Worm (Caenorhabditis elegans) whole organism, L4 larva: Measurements from ENCODE around the gene Y39B6A.33.
A peak's percentile ranks its signal among the peaks of the same experiment; 100 is the strongest.

Experiments used
- D1046.2 ChIP-seq: fragments of 200-800 bp; sonication (Bioruptor generic); IDR thresholded peaks from 2 replicates; pipeline ENCODE4 v1.3.6; 2022; ENCODE audit warnings: missing genetic modification characterization, missing compliant biosample characterization
- F26F4.8 ChIP-seq: fragments of 200-800 bp; sonication (Bioruptor generic); conservative IDR thresholded peaks from 2 replicates; pipeline ENCODE4 v1.3.6; 2022; ENCODE audit warnings: missing genetic modification characterization, missing compliant biosample characterization
- F37D6.2 ChIP-seq: sonication (generic microtip); optimal IDR thresholded peaks from 2 replicates; lab custom pipeline; 2016; ENCODE audit warnings: mild to moderate bottlenecking, missing genetic modification characterization, missing compliant biosample characterization
- R02D3.7 ChIP-seq: fragments of 150-350 bp; sonication (generic microtip); optimal IDR thresholded peaks from 3 replicates; lab custom pipeline; 2014; ENCODE audit warnings: missing biosample characterization, missing genetic modification characterization
- Y48G9A.11 ChIP-seq: fragments of 200-800 bp; sonication (Bioruptor generic); IDR thresholded peaks from 2 replicates; pipeline ENCODE4 v1.3.6; 2022; ENCODE audit warnings: missing genetic modification reagents, missing genetic modification characterization, missing compliant biosample characterization
- Y75B8A.6 ChIP-seq: fragments of 200-800 bp; sonication (Bioruptor generic); IDR thresholded peaks from 2 replicates; pipeline ENCODE4 v1.3.6; 2022; ENCODE audit warnings: missing genetic modification reagents, missing genetic modification characterization, missing compliant biosample characterization
- ZK546.5 ChIP-seq, 2 experiments: sonication (generic microtip); optimal IDR thresholded peaks; 2 replicates each; lab custom pipeline; 2017; ENCODE audit warnings: missing biosample characterization in 2 of 2, missing genetic modification characterization in 2 of 2
- aha-1 ChIP-seq: fragments of 150-350 bp; peaks from one replicate; lab custom pipeline; 2014; ENCODE audit warnings: missing biosample characterization, missing genetic modification characterization
- aly-2 ChIP-seq: sonication (generic microtip); optimal IDR thresholded peaks from 2 replicates; lab custom pipeline; 2018; ENCODE audit warnings: missing biosample characterization, missing genetic modification characterization
- ama-1 ChIP-seq: fragments of 150-350 bp; optimal IDR thresholded peaks from 2 replicates; lab custom pipeline; 2014; ENCODE audit warnings: inconsistent platforms, mixed read lengths
- ceh-28 ChIP-seq: fragments of 150-350 bp; optimal IDR thresholded peaks from 2 replicates; lab custom pipeline; 2014; ENCODE audit warnings: missing biosample characterization, missing genetic modification reagents, missing genetic modification characterization
- ceh-44 ChIP-seq: fragments of 200-800 bp; sonication (Bioruptor generic); IDR thresholded peaks from 2 replicates; pipeline ENCODE4 v1.3.6; 2022; ENCODE audit warnings: missing genetic modification reagents, missing genetic modification characterization, missing compliant biosample characterization
- ceh-82 ChIP-seq: sonication (generic microtip); optimal IDR thresholded peaks from 2 replicates; lab custom pipeline; 2017; ENCODE audit warnings: missing biosample characterization, missing genetic modification characterization
- ces-1 ChIP-seq: fragments of 150-350 bp; sonication (generic microtip); optimal IDR thresholded peaks from 4 replicates; lab custom pipeline; 2014; ENCODE audit warnings: missing biosample characterization, missing genetic modification reagents, missing genetic modification characterization
- daf-16 ChIP-seq, 3 experiments: sonication (generic microtip); optimal IDR thresholded peaks; 2 replicates each; lab custom pipeline; 2016 to 2017; ENCODE audit warnings: missing genetic modification characterization in 3 of 3, missing genetic modification reagents in 3 of 3, mild to moderate bottlenecking in 2 of 3, missing compliant biosample characterization in 2 of 3, missing biosample characterization in 1 of 3, moderate library complexity in 1 of 3
- dmd-6 ChIP-seq: fragments of 200-800 bp; sonication (Bioruptor generic); IDR thresholded peaks from 2 replicates; pipeline ENCODE4 v1.3.6; 2022; ENCODE audit warnings: missing genetic modification reagents, missing genetic modification characterization, missing compliant biosample characterization
- dmd-9 ChIP-seq: fragments of 200-800 bp; sonication (Bioruptor generic); IDR thresholded peaks from 2 replicates; pipeline ENCODE4 v1.3.6; 2022; ENCODE audit warnings: missing genetic modification reagents, missing genetic modification characterization, missing compliant biosample characterization
- dve-1 ChIP-seq: sonication (generic microtip); optimal IDR thresholded peaks from 2 replicates; lab custom pipeline; 2017; ENCODE audit warnings: antibody characterized with exemption, mild to moderate bottlenecking, missing genetic modification characterization, missing compliant biosample characterization; ENCODE audit not compliant: insufficient read depth
- hif-1 ChIP-seq, 2 experiments: sonication (generic microtip); optimal IDR thresholded peaks; 2 replicates each; lab custom pipeline; 2016 to 2017; ENCODE audit warnings: missing compliant biosample characterization in 2 of 2, missing genetic modification characterization in 2 of 2, missing genetic modification reagents in 2 of 2, missing genotype in 2 of 2, mild to moderate bottlenecking in 1 of 2
- hlh-30 ChIP-seq: sonication (generic microtip); optimal IDR thresholded peaks from 2 replicates; lab custom pipeline; 2017; ENCODE audit warnings: antibody characterized with exemption, mild to moderate bottlenecking, missing genetic modification characterization, missing compliant biosample characterization; ENCODE audit not compliant: insufficient read depth
- hmg-1.1 ChIP-seq: fragments of 200-800 bp; sonication (Bioruptor generic); IDR thresholded peaks from 2 replicates; pipeline ENCODE4 v1.3.6; 2022; ENCODE audit warnings: missing genetic modification reagents, missing genetic modification characterization, missing compliant biosample characterization
- lin-1 ChIP-seq: fragments of 200-800 bp; sonication (Bioruptor generic); IDR thresholded peaks from 2 replicates; pipeline ENCODE4 v1.3.6; 2022; ENCODE audit warnings: missing genetic modification reagents, missing genetic modification characterization, missing compliant biosample characterization
- lin-13 ChIP-seq: fragments of 150-350 bp; optimal IDR thresholded peaks from 2 replicates; lab custom pipeline; 2014; ENCODE audit warnings: missing biosample characterization, missing genetic modification reagents, missing genetic modification characterization
- lin-29 ChIP-seq: fragments of 200-800 bp; sonication (Bioruptor generic); IDR thresholded peaks from 2 replicates; pipeline ENCODE4 v1.3.6; 2022; ENCODE audit warnings: missing genetic modification reagents, missing genetic modification characterization, missing compliant biosample characterization
- lin-38 ChIP-seq: fragments of 200-800 bp; sonication (Bioruptor generic); IDR thresholded peaks from 2 replicates; pipeline ENCODE4 v1.3.6; 2022; ENCODE audit warnings: missing genetic modification reagents, missing genetic modification characterization, missing compliant biosample characterization
- lir-3 ChIP-seq: sonication (generic microtip); optimal IDR thresholded peaks from 2 replicates; lab custom pipeline; 2016; ENCODE audit warnings: mild to moderate bottlenecking, missing genetic modification characterization, missing compliant biosample characterization
- lsy-2 ChIP-seq, 2 experiments: fragments of 150-350 bp in 1 of 2; sonication (generic microtip) in 1 of 2; optimal IDR thresholded peaks; 2 replicates each; lab custom pipeline; 2014 to 2017; ENCODE audit warnings: missing biosample characterization in 2 of 2, missing genetic modification characterization in 2 of 2
- madf-5 ChIP-seq, 2 experiments: fragments of 200-800 bp; sonication (Bioruptor generic); IDR thresholded peaks; 2 replicates each; pipeline ENCODE4 v1.3.6; 2022; ENCODE audit warnings: missing compliant biosample characterization in 2 of 2, missing genetic modification characterization in 2 of 2
- madf-9 ChIP-seq: fragments of 200-800 bp; sonication (Bioruptor generic); conservative IDR thresholded peaks from 2 replicates; pipeline ENCODE4 v1.3.6; 2022; ENCODE audit warnings: missing genetic modification reagents, missing genetic modification characterization, missing compliant biosample characterization
- mdl-1 ChIP-seq, 2 experiments: fragments of 150-350 bp in 1 of 2; sonication (generic microtip) in 1 of 2; optimal IDR thresholded peaks; 2 replicates each; lab custom pipeline; 2014 to 2017; ENCODE audit warnings: missing biosample characterization in 2 of 2, missing genetic modification characterization in 2 of 2
- mdt-29 ChIP-seq: fragments of 200-800 bp; sonication (Bioruptor generic); IDR thresholded peaks from 2 replicates; pipeline ENCODE4 v1.3.6; 2022; ENCODE audit warnings: missing genetic modification reagents, missing genetic modification characterization, missing compliant biosample characterization
- mep-1 ChIP-seq: fragments of 150-350 bp; sonication (generic microtip); optimal IDR thresholded peaks from 3 replicates; lab custom pipeline; 2014; ENCODE audit warnings: missing biosample characterization, missing genetic modification characterization
- mes-2 ChIP-seq: sonication (generic microtip); optimal IDR thresholded peaks from 2 replicates; lab custom pipeline; 2016; ENCODE audit warnings: missing genotype, mild to moderate bottlenecking, missing genetic modification characterization, missing compliant biosample characterization; ENCODE audit not compliant: poor library complexity, severe bottlenecking
- mxl-2 ChIP-seq: fragments of 200-800 bp; sonication (Bioruptor generic); conservative IDR thresholded peaks from 2 replicates; pipeline ENCODE4 v1.3.6; 2022; ENCODE audit warnings: missing genetic modification reagents, missing genetic modification characterization, missing compliant biosample characterization
- nhr-10 ChIP-seq: fragments of 150-350 bp; optimal IDR thresholded peaks from 2 replicates; lab custom pipeline; 2014; ENCODE audit warnings: missing biosample characterization, missing genetic modification characterization
- nhr-102 ChIP-seq: sonication (generic microtip); optimal IDR thresholded peaks from 2 replicates; lab custom pipeline; 2016; ENCODE audit warnings: mild to moderate bottlenecking, missing genetic modification characterization, moderate library complexity, missing compliant biosample characterization
- nhr-11 ChIP-seq: fragments of 150-350 bp; optimal IDR thresholded peaks from 2 replicates; lab custom pipeline; 2014; ENCODE audit warnings: missing biosample characterization, missing genetic modification characterization
- nhr-237 ChIP-seq: sonication (generic microtip); optimal IDR thresholded peaks from 2 replicates; lab custom pipeline; 2017; ENCODE audit warnings: missing biosample characterization, missing genetic modification characterization
- nhr-28 ChIP-seq: fragments of 150-350 bp; optimal IDR thresholded peaks from 2 replicates; lab custom pipeline; 2014; ENCODE audit warnings: missing biosample characterization, missing genetic modification characterization
- nhr-48 ChIP-seq: sonication (generic microtip); optimal IDR thresholded peaks from 2 replicates; lab custom pipeline; 2016; ENCODE audit warnings: mild to moderate bottlenecking, missing genetic modification characterization, missing compliant biosample characterization
- nhr-77 ChIP-seq: fragments of 150-350 bp; optimal IDR thresholded peaks from 2 replicates; lab custom pipeline; 2014; ENCODE audit warnings: missing biosample characterization, missing genetic modification characterization
- pqm-1 ChIP-seq: sonication (generic microtip); optimal IDR thresholded peaks from 2 replicates; lab custom pipeline; 2017; ENCODE audit warnings: missing biosample characterization, missing genetic modification characterization
- rbr-2 ChIP-seq: sonication (generic microtip); optimal IDR thresholded peaks from 2 replicates; lab custom pipeline; 2016; ENCODE audit warnings: missing genotype, missing genetic modification characterization, missing compliant biosample characterization
- sdz-12 ChIP-seq: fragments of 200-800 bp; sonication (Bioruptor generic); optimal IDR thresholded peaks from 2 replicates; lab custom pipeline; 2018; ENCODE audit warnings: mild to moderate bottlenecking, missing genetic modification characterization, missing compliant biosample characterization
- set-16 ChIP-seq: fragments of 200-800 bp; sonication (Bioruptor generic); IDR thresholded peaks from 2 replicates; pipeline ENCODE4 v1.3.6; 2022; ENCODE audit warnings: missing genetic modification reagents, missing genetic modification characterization, missing compliant biosample characterization
- skn-1 ChIP-seq: fragments of 150-350 bp; optimal IDR thresholded peaks from 2 replicates; lab custom pipeline; 2014; ENCODE audit warnings: missing biosample characterization, missing genetic modification characterization
- spr-1 ChIP-seq: sonication (generic microtip); optimal IDR thresholded peaks from 2 replicates; lab custom pipeline; 2016; ENCODE audit warnings: mild to moderate bottlenecking, missing genetic modification characterization, missing compliant biosample characterization
- tra-1 ChIP-seq: fragments of 200-800 bp; sonication (Bioruptor generic); IDR thresholded peaks from 2 replicates; pipeline ENCODE4 v1.3.6; 2022; ENCODE audit warnings: missing genetic modification reagents, missing genetic modification characterization, missing compliant biosample characterization
- zfp-3 ChIP-seq: fragments of 200-800 bp; sonication (Bioruptor generic); conservative IDR thresholded peaks from 2 replicates; pipeline ENCODE4 v1.3.6; 2022; ENCODE audit warnings: missing genetic modification reagents, missing genetic modification characterization, missing compliant biosample characterization
- zip-2 ChIP-seq: fragments of 150-350 bp; optimal IDR thresholded peaks from 2 replicates; lab custom pipeline; 2014; ENCODE audit warnings: missing biosample characterization, missing genetic modification characterization
- ztf-7 ChIP-seq: fragments of 150-350 bp; optimal IDR thresholded peaks from 2 replicates; lab custom pipeline; 2014; ENCODE audit warnings: missing biosample characterization, missing genetic modification characterization

The Y39B6A.33 gene

ce11 chrV:19051425-19051824 lies 49.7 kb downstream of the Y39B6A.33 start (continued):
- TF ChIP-seq lin-29 (no peak), nhr-237 (tag; lab: Kevin White, UChicago) (no peak), dmd-9 (GFP tag; lab: Robert Waterston, UW) (no peak), daf-16 (GFP tag; optimal IDR thresholded peaks at IDR 0.05; lab: Kevin White, UChicago) (no peak), daf-16 (tag; optimal IDR thresholded peaks at IDR 0.05; lab: Kevin White, UChicago) (peak; percentile 67), lin-13 (GFP tag; lab: Kevin White, UChicago) (peak; percentile 15), spr-1 (tag; lab: Kevin White, UChicago) (no peak), nhr-11 (no peak), mes-2 (tag; lab: Kevin White, UChicago) (no peak), lir-3 (no peak), F26F4.8 (no peak), D1046.2 (GFP tag; lab: Robert Waterston, UW) (no peak), pqm-1 (tag; lab: Kevin White, UChicago) (peak; percentile 57), F37D6.2 (no peak), hlh-30 (tag; lab: Kevin White, UChicago) (no peak), mxl-2 (no peak), lin-1 (no peak), nhr-28 (tag; lab: Kevin White, UChicago) (peak; percentile 62), ZK546.5 (tag; optimal IDR thresholded peaks at IDR 0.05; lab: Kevin White, UChicago) (no peak), nhr-77 (tag; lab: Kevin White, UChicago) (peak; percentile 55), ceh-28 (tag; lab: Kevin White, UChicago) (no peak), lin-38 (GFP tag; lab: Robert Waterston, UW) (no peak), ces-1 (GFP tag; lab: Kevin White, UChicago) (no peak), ztf-7 (tag; lab: Kevin White, UChicago) (no peak), ceh-44 (GFP tag; lab: Robert Waterston, UW) (no peak), sdz-12 (GFP tag; lab: Kevin White, UChicago) (no peak), zip-2 (tag; lab: Kevin White, UChicago) (no peak), aha-1 (tag; lab: Kevin White, UChicago) (no peak), dve-1 (tag; lab: Kevin White, UChicago) (peak; percentile 93), set-16 (GFP tag; lab: Robert Waterston, UW) (no peak), Y48G9A.11 (GFP tag; lab: Robert Waterston, UW) (no peak), mep-1 (tag; lab: Kevin White, UChicago) (peak; percentile 50), aly-2 (no peak)

- TF ChIP-seq madf-5 (GFP tag; IDR thresholded peaks at IDR 0.05; lab: Robert Waterston, UW), result no peak
- no peak for TF ChIP-seq madf-9 (GFP tag; lab: Robert Waterston, UW)
- no peak for TF ChIP-seq hif-1 (tag; optimal IDR thresholded peaks at IDR 0.05; lab: Kevin White, UChicago)
- no peak for TF ChIP-seq dmd-9 (GFP tag; lab: Robert Waterston, UW)
- no peak for TF ChIP-seq ztf-7 (tag; lab: Kevin White, UChicago)
- peak; percentile 34 for TF ChIP-seq mep-1 (tag; lab: Kevin White, UChicago)
- no peak for TF ChIP-seq ama-1 (lab: Kevin White, UChicago)
- TF ChIP-seq zfp-3 (GFP tag; lab: Robert Waterston, UW), result no peak
- TF ChIP-seq Y75B8A.6 (GFP tag; lab: Robert Waterston, UW), result no peak
- no peak for TF ChIP-seq mdl-1 (tag; optimal IDR thresholded peaks at IDR 0.05; lab: Kevin White, UChicago)
- peak in 1 of 2 experiments; percentile 2 for TF ChIP-seq lsy-2 (tag; optimal IDR thresholded peaks at IDR 0.05; lab: Kevin White, UChicago)
- TF ChIP-seq aly-2, result no peak
- TF ChIP-seq ceh-82 (tag; lab: Kevin White, UChicago), result no peak
- TF ChIP-seq nhr-102, result peak; percentile 34
- TF ChIP-seq mdt-29 (GFP tag; lab: Robert Waterston, UW), result peak; percentile 77
- peak; percentile 73 for TF ChIP-seq dmd-6 (GFP tag; lab: Robert Waterston, UW)
- TF ChIP-seq F37D6.2, result no peak
- TF ChIP-seq rbr-2, result no peak
- no peak for TF ChIP-seq R02D3.7
- TF ChIP-seq pqm-1 (tag; lab: Kevin White, UChicago), result peak; percentile 27
- TF ChIP-seq nhr-11, result no peak
- peak; percentile 79 for TF ChIP-seq nhr-28 (tag; lab: Kevin White, UChicago)
- no peak for TF ChIP-seq hmg-1.1 (GFP tag; lab: Robert Waterston, UW)
- TF ChIP-seq tra-1 (GFP tag; lab: Robert Waterston, UW), result 0 out of 2 replicates have a peak, but pooled peaks have one; percentile 39
- TF ChIP-seq nhr-48 (tag; lab: Kevin White, UChicago), result peak; percentile 24
- TF ChIP-seq skn-1 (tag; lab: Kevin White, UChicago), result no peak
- TF ChIP-seq nhr-10 (tag; lab: Kevin White, UChicago), result peak; percentile 7
Observed at ce11 chrV:19053281-19053680, 51.5 kb downstream of the Y39B6A.33 start.
